Fruit fly (Drosophila melanogaster) whole organism, prepupa: Measurements from ENCODE around the gene Abl.

Experiments
- CG16779 ChIP-seq: fragments of 200-800 bp; sonication (Bioruptor generic); optimal IDR thresholded peaks from 3 replicates; lab custom pipeline; 2017; ENCODE audit warnings: missing biosample characterization, mild to moderate bottlenecking, missing genetic modification characterization
- CG6792 ChIP-seq: fragments of 200-800 bp; sonication (Bioruptor generic); optimal IDR thresholded peaks from 3 replicates; lab custom pipeline; 2016; ENCODE audit warnings: missing biosample characterization, missing genetic modification characterization
- Gug ChIP-seq: fragments of 200-800 bp; sonication (Bioruptor generic); IDR thresholded peaks from 2 replicates; pipeline ENCODE4 v1.3.6; 2022; ENCODE audit warnings: missing biosample characterization, missing genetic modification characterization
- Hr38 ChIP-seq: sonication (Bioruptor generic); optimal IDR thresholded peaks from 2 replicates; lab custom pipeline; 2016; ENCODE audit warnings: missing biosample characterization, missing genetic modification characterization
- OdsH ChIP-seq: fragments of 200-800 bp; sonication (Bioruptor generic); optimal IDR thresholded peaks from 3 replicates; lab custom pipeline; 2016; ENCODE audit warnings: missing biosample characterization, missing genetic modification characterization
- cyc ChIP-seq: fragments of 200-800 bp; sonication (Bioruptor generic); optimal IDR thresholded peaks from 3 replicates; lab custom pipeline; 2016; ENCODE audit warnings: missing biosample characterization, missing genetic modification characterization
- esn ChIP-seq: fragments of 200-800 bp; sonication (Bioruptor generic); optimal IDR thresholded peaks from 2 replicates; lab custom pipeline; 2016; ENCODE audit warnings: missing biosample characterization, mild to moderate bottlenecking, missing genetic modification characterization, moderate library complexity
- topi ChIP-seq: fragments of 200-800 bp; sonication (Bioruptor generic); optimal IDR thresholded peaks from 3 replicates; lab custom pipeline; 2016; ENCODE audit warnings: missing biosample characterization, missing genetic modification characterization

- TF ChIP-seq topi, result no peak
- TF ChIP-seq Hr38 (GFP tag; lab: Kevin White, UChicago), result no peak
- TF ChIP-seq CG16779, result no peak
- no peak for TF ChIP-seq CG6792 (GFP tag; lab: Kevin White, UChicago)
- no peak for TF ChIP-seq OdsH (GFP tag; lab: Kevin White, UChicago)
- TF ChIP-seq esn (GFP tag; lab: Kevin White, UChicago), result no peak
- no peak for TF ChIP-seq cyc (GFP tag; lab: Kevin White, UChicago)
- no peak for TF ChIP-seq Gug (GFP tag; lab: Robert Waterston, UW)
Observed at dm6 chr3L:16567495-16567894, 80.2 kb downstream of the Abl start.
